Worm (Caenorhabditis elegans) whole organism, L4 larva: Measurements from ENCODE around the gene C33A12.19.

Experiments
- D1046.2 ChIP-seq: fragments of 200-800 bp; sonication (Bioruptor generic); IDR thresholded peaks from 2 replicates; pipeline ENCODE4 v1.3.6; 2022; ENCODE audit warnings: missing genetic modification characterization, missing compliant biosample characterization
- F26F4.8 ChIP-seq: fragments of 200-800 bp; sonication (Bioruptor generic); conservative IDR thresholded peaks from 2 replicates; pipeline ENCODE4 v1.3.6; 2022; ENCODE audit warnings: missing genetic modification characterization, missing compliant biosample characterization
- F44E2.7 ChIP-seq: fragments of 200-800 bp; sonication (Bioruptor generic); IDR thresholded peaks from 2 replicates; pipeline ENCODE4 v2.1.2; 2022; ENCODE audit warnings: missing genetic modification characterization, missing compliant biosample characterization
- T20F7.1 ChIP-seq: fragments of 200-800 bp; sonication (Bioruptor generic); optimal IDR thresholded peaks from 2 replicates; lab custom pipeline; 2018; ENCODE audit warnings: mild to moderate bottlenecking, missing genetic modification characterization, missing compliant biosample characterization
- T26A8.4 ChIP-seq: fragments of 200-800 bp; sonication (Bioruptor generic); IDR thresholded peaks from 2 replicates; pipeline ENCODE4 v1.3.6; 2022; ENCODE audit warnings: missing genetic modification characterization, missing compliant biosample characterization
- Y105C5A.15 ChIP-seq: fragments of 200-800 bp; sonication (Bioruptor generic); IDR thresholded peaks from 2 replicates; pipeline ENCODE4 v1.3.6; 2022; ENCODE audit warnings: missing genetic modification characterization, missing compliant biosample characterization
- Y48G9A.11 ChIP-seq: fragments of 200-800 bp; sonication (Bioruptor generic); IDR thresholded peaks from 2 replicates; pipeline ENCODE4 v1.3.6; 2022; ENCODE audit warnings: missing genetic modification reagents, missing genetic modification characterization, missing compliant biosample characterization
- Y5F2A.4 ChIP-seq: fragments of 200-800 bp; sonication (Bioruptor generic); optimal IDR thresholded peaks from 2 replicates; lab custom pipeline; 2018; ENCODE audit warnings: mild to moderate bottlenecking, missing genetic modification characterization, missing compliant biosample characterization
- Y75B8A.6 ChIP-seq: fragments of 200-800 bp; sonication (Bioruptor generic); IDR thresholded peaks from 2 replicates; pipeline ENCODE4 v1.3.6; 2022; ENCODE audit warnings: missing genetic modification reagents, missing genetic modification characterization, missing compliant biosample characterization
- ZK337.2 ChIP-seq: fragments of 200-800 bp; sonication (Bioruptor generic); IDR thresholded peaks from 2 replicates; pipeline ENCODE4 v1.3.6; 2022; ENCODE audit warnings: missing genetic modification reagents, missing genetic modification characterization, missing compliant biosample characterization
- ceh-20 ChIP-seq: fragments of 200-800 bp; sonication (Bioruptor generic); IDR thresholded peaks from 2 replicates; pipeline ENCODE4 v1.3.6; 2022; ENCODE audit warnings: missing genetic modification reagents, missing genetic modification characterization, missing compliant biosample characterization
- ceh-28 ChIP-seq: fragments of 150-350 bp; optimal IDR thresholded peaks from 2 replicates; lab custom pipeline; 2014; ENCODE audit warnings: missing biosample characterization, missing genetic modification reagents, missing genetic modification characterization
- ceh-44 ChIP-seq: fragments of 200-800 bp; sonication (Bioruptor generic); IDR thresholded peaks from 2 replicates; pipeline ENCODE4 v1.3.6; 2022; ENCODE audit warnings: missing genetic modification reagents, missing genetic modification characterization, missing compliant biosample characterization
- ceh-62 ChIP-seq: sonication (generic microtip); optimal IDR thresholded peaks from 2 replicates; lab custom pipeline; 2017; ENCODE audit warnings: missing biosample characterization, missing genetic modification characterization
- ctbp-1 ChIP-seq: fragments of 200-800 bp; sonication (Bioruptor generic); IDR thresholded peaks from 2 replicates; pipeline ENCODE4 v1.3.6; 2022; ENCODE audit warnings: missing genetic modification reagents, missing genetic modification characterization, missing compliant biosample characterization
- daf-16 ChIP-seq, 3 experiments: sonication (generic microtip); optimal IDR thresholded peaks; 2 replicates each; lab custom pipeline; 2016 to 2017; ENCODE audit warnings: missing genetic modification characterization in 3 of 3, missing genetic modification reagents in 3 of 3, mild to moderate bottlenecking in 2 of 3, missing compliant biosample characterization in 2 of 3, missing biosample characterization in 1 of 3, moderate library complexity in 1 of 3
- daf-19 ChIP-seq: fragments of 200-800 bp; sonication (Bioruptor generic); conservative IDR thresholded peaks from 2 replicates; pipeline ENCODE4 v1.3.6; 2022; ENCODE audit warnings: missing genetic modification characterization, missing compliant biosample characterization
- daf-8 ChIP-seq: fragments of 200-800 bp; sonication (Bioruptor generic); IDR thresholded peaks from 2 replicates; pipeline ENCODE4 v1.3.6; 2022; ENCODE audit warnings: missing genetic modification characterization, missing compliant biosample characterization
- dve-1 ChIP-seq: sonication (generic microtip); optimal IDR thresholded peaks from 2 replicates; lab custom pipeline; 2017; ENCODE audit warnings: antibody characterized with exemption, mild to moderate bottlenecking, missing genetic modification characterization, missing compliant biosample characterization; ENCODE audit not compliant: insufficient read depth
- egl-27 ChIP-seq: sonication (generic microtip); optimal IDR thresholded peaks from 3 replicates; lab custom pipeline; 2017; ENCODE audit warnings: missing biosample characterization, missing genetic modification reagents, missing genetic modification characterization
- fkh-10 ChIP-seq: fragments of 150-350 bp; optimal IDR thresholded peaks from 2 replicates; lab custom pipeline; 2014; ENCODE audit warnings: missing biosample characterization, missing genetic modification reagents, missing genetic modification characterization
- fos-1 ChIP-seq: fragments of 150-350 bp; optimal IDR thresholded peaks from 2 replicates; lab custom pipeline; 2014; ENCODE audit warnings: missing biosample characterization, missing genetic modification characterization
- hlh-11 ChIP-seq: fragments of 200-800 bp; sonication (Bioruptor generic); optimal IDR thresholded peaks from 2 replicates; lab custom pipeline; 2018; ENCODE audit warnings: mild to moderate bottlenecking, missing genetic modification characterization, missing compliant biosample characterization
- hlh-30 ChIP-seq: sonication (generic microtip); optimal IDR thresholded peaks from 2 replicates; lab custom pipeline; 2017; ENCODE audit warnings: antibody characterized with exemption, mild to moderate bottlenecking, missing genetic modification characterization, missing compliant biosample characterization; ENCODE audit not compliant: insufficient read depth
- hmg-1.1 ChIP-seq: fragments of 200-800 bp; sonication (Bioruptor generic); IDR thresholded peaks from 2 replicates; pipeline ENCODE4 v1.3.6; 2022; ENCODE audit warnings: missing genetic modification reagents, missing genetic modification characterization, missing compliant biosample characterization
- lin-38 ChIP-seq: fragments of 200-800 bp; sonication (Bioruptor generic); IDR thresholded peaks from 2 replicates; pipeline ENCODE4 v1.3.6; 2022; ENCODE audit warnings: missing genetic modification reagents, missing genetic modification characterization, missing compliant biosample characterization
- lsy-2 ChIP-seq, 2 experiments: fragments of 150-350 bp in 1 of 2; sonication (generic microtip) in 1 of 2; optimal IDR thresholded peaks; 2 replicates each; lab custom pipeline; 2014 to 2017; ENCODE audit warnings: missing biosample characterization in 2 of 2, missing genetic modification characterization in 2 of 2
- madf-9 ChIP-seq: fragments of 200-800 bp; sonication (Bioruptor generic); conservative IDR thresholded peaks from 2 replicates; pipeline ENCODE4 v1.3.6; 2022; ENCODE audit warnings: missing genetic modification reagents, missing genetic modification characterization, missing compliant biosample characterization
- mdl-1 ChIP-seq, 2 experiments: fragments of 150-350 bp in 1 of 2; sonication (generic microtip) in 1 of 2; optimal IDR thresholded peaks; 2 replicates each; lab custom pipeline; 2014 to 2017; ENCODE audit warnings: missing biosample characterization in 2 of 2, missing genetic modification characterization in 2 of 2
- mdt-29 ChIP-seq: fragments of 200-800 bp; sonication (Bioruptor generic); IDR thresholded peaks from 2 replicates; pipeline ENCODE4 v1.3.6; 2022; ENCODE audit warnings: missing genetic modification reagents, missing genetic modification characterization, missing compliant biosample characterization
- mep-1 ChIP-seq: fragments of 150-350 bp; sonication (generic microtip); optimal IDR thresholded peaks from 3 replicates; lab custom pipeline; 2014; ENCODE audit warnings: missing biosample characterization, missing genetic modification characterization
- mes-2 ChIP-seq: sonication (generic microtip); optimal IDR thresholded peaks from 2 replicates; lab custom pipeline; 2016; ENCODE audit warnings: missing genotype, mild to moderate bottlenecking, missing genetic modification characterization, missing compliant biosample characterization; ENCODE audit not compliant: poor library complexity, severe bottlenecking
- nhr-102 ChIP-seq: sonication (generic microtip); optimal IDR thresholded peaks from 2 replicates; lab custom pipeline; 2016; ENCODE audit warnings: mild to moderate bottlenecking, missing genetic modification characterization, moderate library complexity, missing compliant biosample characterization
- nhr-41 ChIP-seq: fragments of 200-800 bp; sonication (Bioruptor generic); IDR thresholded peaks from 2 replicates; pipeline ENCODE4 v1.3.6; 2022; ENCODE audit warnings: missing genetic modification reagents, missing genetic modification characterization, missing compliant biosample characterization
- nhr-6 ChIP-seq: fragments of 150-350 bp; optimal IDR thresholded peaks from 2 replicates; lab custom pipeline; 2014; ENCODE audit warnings: missing biosample characterization, missing genetic modification characterization
- nhr-76 ChIP-seq: fragments of 150-350 bp; optimal IDR thresholded peaks from 2 replicates; lab custom pipeline; 2014; ENCODE audit warnings: missing biosample characterization, missing genetic modification characterization
- nhr-77 ChIP-seq: fragments of 150-350 bp; optimal IDR thresholded peaks from 2 replicates; lab custom pipeline; 2014; ENCODE audit warnings: missing biosample characterization, missing genetic modification characterization
- php-3 ChIP-seq: fragments of 200-800 bp; sonication (Bioruptor generic); IDR thresholded peaks from 2 replicates; pipeline ENCODE4 v1.3.6; 2022; ENCODE audit warnings: missing genetic modification reagents, missing genetic modification characterization, missing compliant biosample characterization
- pqm-1 ChIP-seq: sonication (generic microtip); optimal IDR thresholded peaks from 2 replicates; lab custom pipeline; 2017; ENCODE audit warnings: missing biosample characterization, missing genetic modification characterization
- rbr-2 ChIP-seq: sonication (generic microtip); optimal IDR thresholded peaks from 2 replicates; lab custom pipeline; 2016; ENCODE audit warnings: missing genotype, missing genetic modification characterization, missing compliant biosample characterization
- skn-1 ChIP-seq: fragments of 150-350 bp; optimal IDR thresholded peaks from 2 replicates; lab custom pipeline; 2014; ENCODE audit warnings: missing biosample characterization, missing genetic modification characterization
- spr-3 ChIP-seq: fragments of 200-800 bp; sonication (Bioruptor generic); optimal IDR thresholded peaks from 2 replicates; lab custom pipeline; 2018; ENCODE audit warnings: mild to moderate bottlenecking, missing genetic modification characterization, missing compliant biosample characterization
- tag-97 ChIP-seq: fragments of 200-800 bp; sonication (Bioruptor generic); IDR thresholded peaks from 2 replicates; pipeline ENCODE4 v1.3.6; 2022; ENCODE audit warnings: missing genetic modification characterization, missing compliant biosample characterization
- vab-7 ChIP-seq: fragments of 200-800 bp; sonication (Bioruptor generic); IDR thresholded peaks from 2 replicates; pipeline ENCODE4 v1.3.6; 2022; ENCODE audit warnings: missing genetic modification reagents, missing genetic modification characterization, missing compliant biosample characterization
- zfp-2 ChIP-seq: sonication (generic microtip); optimal IDR thresholded peaks from 2 replicates; lab custom pipeline; 2016; ENCODE audit warnings: mild to moderate bottlenecking, missing genetic modification characterization, missing compliant biosample characterization
- zip-2 ChIP-seq: fragments of 150-350 bp; optimal IDR thresholded peaks from 2 replicates; lab custom pipeline; 2014; ENCODE audit warnings: missing biosample characterization, missing genetic modification characterization
- ztf-11 ChIP-seq: fragments of 150-350 bp; optimal IDR thresholded peaks from 2 replicates; lab custom pipeline; 2014; ENCODE audit warnings: missing biosample characterization, missing genetic modification characterization

The C33A12.19 gene

DNA sequence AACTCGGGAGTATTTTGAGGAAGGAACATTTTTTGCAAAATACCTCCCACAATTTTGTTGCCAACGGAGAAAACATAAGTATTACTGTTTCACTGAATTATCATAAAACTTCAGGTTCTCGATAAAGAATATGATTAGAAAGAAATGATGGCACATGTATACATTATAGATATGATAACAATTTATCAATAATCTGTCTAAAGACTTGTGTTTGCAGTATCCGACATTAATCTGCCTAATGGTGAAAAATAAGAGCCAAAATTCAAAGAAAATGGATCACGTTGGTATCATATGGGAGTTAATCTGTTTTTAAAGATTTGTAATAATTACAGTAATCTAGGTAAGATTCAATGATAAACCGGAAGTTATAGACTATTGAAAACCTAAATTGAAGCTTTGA lies 3.8 kb downstream of the C33A12.19 start:
- TF ChIP-seq hlh-30, result no peak

DNA sequence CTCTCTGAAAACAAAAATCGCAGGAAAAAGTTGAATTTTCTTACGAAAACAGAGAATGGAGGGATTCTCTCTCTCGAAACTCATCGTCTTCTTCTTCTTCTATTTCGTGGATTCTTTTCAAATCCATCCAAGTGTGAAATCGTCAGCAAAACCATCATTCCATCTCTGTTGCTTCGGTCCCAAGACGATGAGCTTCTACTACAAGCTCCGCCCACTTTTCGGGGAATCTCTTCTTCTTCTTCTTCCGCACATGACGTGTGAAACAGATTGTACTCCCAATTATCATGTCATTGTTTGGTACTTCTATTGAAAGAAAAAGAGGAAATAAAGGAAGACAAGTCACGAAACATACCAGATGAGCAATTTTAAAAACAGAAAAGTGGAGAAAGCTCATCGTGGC lies 6.3 kb downstream of the C33A12.19 start:
- TF ChIP-seq F26F4.8 (GFP tag; lab: Robert Waterston, UW) (no peak), T26A8.4 (GFP tag; lab: Robert Waterston, UW) (no peak), daf-19 (GFP tag; lab: Robert Waterston, UW) (no peak), nhr-102 (tag; lab: Kevin White, UChicago) (no peak), nhr-77 (tag; lab: Kevin White, UChicago) (no peak), ztf-11 (tag; lab: Kevin White, UChicago) (no peak), egl-27 (tag; lab: Kevin White, UChicago) (no peak), madf-9 (GFP tag; lab: Robert Waterston, UW) (no peak)
- TF ChIP-seq, all 104 proteins: peak for 0

DNA sequence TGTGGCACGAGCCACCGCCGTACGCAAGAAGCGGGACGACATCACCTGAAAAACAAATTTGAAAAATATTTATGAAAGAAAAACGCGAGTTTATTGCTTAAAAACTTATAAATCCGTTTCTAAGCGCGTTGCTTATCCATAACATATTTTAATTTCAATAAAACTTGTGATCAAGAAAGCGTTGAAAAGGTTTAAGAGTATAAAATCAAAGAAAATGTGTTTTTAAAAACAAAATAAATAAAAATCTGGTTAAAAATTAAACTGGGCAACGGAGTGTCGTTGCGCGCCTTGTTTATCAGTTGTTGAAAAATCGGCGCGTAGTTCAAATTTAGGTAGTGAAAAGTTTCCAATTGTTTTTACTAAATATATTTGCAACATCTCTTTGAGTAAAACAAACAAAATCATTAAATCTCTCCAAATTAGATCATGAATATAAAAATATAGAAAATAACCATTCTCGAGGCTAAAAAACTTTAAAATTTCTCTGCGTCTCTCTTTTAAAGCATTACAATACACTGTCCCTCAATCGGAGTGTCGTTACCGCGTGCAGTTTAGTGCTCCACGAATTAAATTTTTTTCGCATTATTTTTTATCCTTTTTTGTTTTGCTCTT lies 8.2 kb downstream of the C33A12.19 start, which contains the start of gene ndua-5:
ndua-5 (minus strand) TSS at position 51 of the 612 bp plus-strand sequence.
- TF ChIP-seq nhr-6 (tag; lab: Kevin White, UChicago), result peak; percentile 56
- TF ChIP-seq nhr-102 (tag; lab: Kevin White, UChicago), result no peak
- TF ChIP-seq fkh-10, result no peak
- TF ChIP-seq ceh-44, result no peak
- no peak for TF ChIP-seq ZK337.2
- no peak for TF ChIP-seq Y105C5A.15 (GFP tag; lab: Robert Waterston, UW)
- TF ChIP-seq T26A8.4 (GFP tag; lab: Robert Waterston, UW), result no peak
- no peak for TF ChIP-seq zip-2 (tag; lab: Kevin White, UChicago)
- no peak for TF ChIP-seq skn-1 (tag; lab: Kevin White, UChicago)
- no peak for TF ChIP-seq mdt-29 (GFP tag; lab: Robert Waterston, UW)
- no peak for TF ChIP-seq ceh-20 (GFP tag; lab: Robert Waterston, UW)
- TF ChIP-seq ctbp-1 (GFP tag; lab: Robert Waterston, UW), result no peak
- TF ChIP-seq hlh-30, result peak; percentile 12
- no peak for TF ChIP-seq vab-7 (GFP tag; lab: Robert Waterston, UW)
- no peak for TF ChIP-seq ceh-62 (tag; lab: Kevin White, UChicago)
- TF ChIP-seq Y5F2A.4, result no peak
- TF ChIP-seq zfp-2 (tag; lab: Kevin White, UChicago), result no peak
- TF ChIP-seq rbr-2 (tag; lab: Kevin White, UChicago), result no peak
- peak; percentile 38; the same call in 1 of the 2 replicates for TF ChIP-seq hmg-1.1 (GFP tag; lab: Robert Waterston, UW)
- TF ChIP-seq daf-16 (GFP tag; optimal IDR thresholded peaks at IDR 0.05; lab: Kevin White, UChicago), result no peak
- peak; percentile 40 for TF ChIP-seq daf-16 (tag; optimal IDR thresholded peaks at IDR 0.05; lab: Kevin White, UChicago)
- TF ChIP-seq pqm-1 (tag; lab: Kevin White, UChicago), result no peak
- TF ChIP-seq tag-97 (GFP tag; lab: Robert Waterston, UW), result no peak
- no peak for TF ChIP-seq nhr-41 (GFP tag; lab: Robert Waterston, UW)
- TF ChIP-seq T20F7.1 (GFP tag; lab: Kevin White, UChicago), result peak; percentile 96
- peak in 1 of 2 experiments; percentile 62 for TF ChIP-seq lsy-2 (tag; optimal IDR thresholded peaks at IDR 0.05; lab: Kevin White, UChicago)
- no peak for TF ChIP-seq mep-1 (tag; lab: Kevin White, UChicago)
- TF ChIP-seq dve-1 (tag; lab: Kevin White, UChicago), result peak; percentile 34
- TF ChIP-seq php-3 (GFP tag; lab: Robert Waterston, UW), result no peak
- no peak for TF ChIP-seq lin-38 (GFP tag; lab: Robert Waterston, UW)
- TF ChIP-seq mdl-1 (tag; optimal IDR thresholded peaks at IDR 0.05; lab: Kevin White, UChicago), result no peak
- TF ChIP-seq daf-8 (GFP tag; lab: Robert Waterston, UW), result no peak
- no peak for TF ChIP-seq hlh-11 (tag; lab: Kevin White, UChicago)
- TF ChIP-seq fos-1, result no peak
- no peak for TF ChIP-seq ceh-28 (tag; lab: Kevin White, UChicago)
- peak; percentile 36 for TF ChIP-seq mes-2 (tag; lab: Kevin White, UChicago)
- peak; percentile 95 for TF ChIP-seq Y48G9A.11
- TF ChIP-seq F44E2.7 (GFP tag; lab: Robert Waterston, UW), result no peak
- TF ChIP-seq nhr-76 (tag; lab: Kevin White, UChicago), result no peak
- TF ChIP-seq Y75B8A.6 (GFP tag; lab: Robert Waterston, UW), result no peak
- TF ChIP-seq D1046.2 (GFP tag; lab: Robert Waterston, UW), result no peak
- no peak for TF ChIP-seq spr-3 (GFP tag; lab: Kevin White, UChicago)
